Fruit fly (Drosophila melanogaster) whole organism: ENCODE measurements around the gene Vago.

Source experiments
- CG8478 ChIP-seq: fragments of >200 bp; optimal IDR thresholded peaks from 2 replicates; lab custom pipeline; 2018; ENCODE audit warnings: inconsistent platforms
- Dll ChIP-seq: fragments of >200 bp; optimal IDR thresholded peaks from 2 replicates; lab custom pipeline; 2017
- EcR ChIP-seq, 2 experiments: fragments of >200 bp; optimal IDR thresholded peaks; 2 replicates each; lab custom pipeline; 2017; ENCODE audit warnings: missing biosample characterization in 2 of 2, missing genetic modification characterization in 2 of 2, missing genetic modification reagents in 2 of 2
- pan ChIP-seq: fragments of >200 bp; optimal IDR thresholded peaks from 2 replicates; lab custom pipeline; 2017
- psq ChIP-seq: fragments of >200 bp; optimal IDR thresholded peaks from 2 replicates; lab custom pipeline; 2017
- usp ChIP-seq: fragments of >200 bp; optimal IDR thresholded peaks from 2 replicates; lab custom pipeline; 2017; ENCODE audit warnings: missing biosample characterization, missing genetic modification characterization, mixed read lengths

dm6 chrX:11083007-11083406 is 6.1 kb upstream of the Vago start:
- no peak for TF ChIP-seq usp (GFP tag; lab: Kevin White, UChicago)
- TF ChIP-seq Dll (lab: Kevin White, UChicago) = no peak
- TF ChIP-seq CG8478 (lab: Kevin White, UChicago) = no peak
- TF ChIP-seq psq (lab: Kevin White, UChicago) = no peak
- no peak for TF ChIP-seq EcR (GFP tag; optimal IDR thresholded peaks at IDR 0.05; lab: Kevin White, UChicago)
- TF ChIP-seq pan (lab: Kevin White, UChicago) = no peak
